Fruit fly (Drosophila melanogaster) whole organism, prepupa: Measurements from ENCODE around the gene CG10486.

Experiments used
- CG10669 ChIP-seq: fragments of 200-800 bp; sonication (Bioruptor generic); optimal IDR thresholded peaks from 3 replicates; lab custom pipeline; 2018; ENCODE audit warnings: missing biosample characterization, mild to moderate bottlenecking, missing genetic modification characterization, moderate library complexity
- CG11902 ChIP-seq: fragments of 200-800 bp; sonication (Bioruptor generic); optimal IDR thresholded peaks from 3 replicates; lab custom pipeline; 2016; ENCODE audit warnings: missing biosample characterization, missing genetic modification characterization
- CG16779 ChIP-seq: fragments of 200-800 bp; sonication (Bioruptor generic); optimal IDR thresholded peaks from 3 replicates; lab custom pipeline; 2017; ENCODE audit warnings: missing biosample characterization, mild to moderate bottlenecking, missing genetic modification characterization
- CG3032 ChIP-seq: fragments of 200-800 bp; optimal IDR thresholded peaks from 2 replicates; lab custom pipeline; 2019; ENCODE audit warnings: missing biosample characterization, mild to moderate bottlenecking, missing genetic modification characterization, moderate library complexity
- CG32006 ChIP-seq: fragments of 200-800 bp; sonication (Bioruptor generic); optimal IDR thresholded peaks from 3 replicates; lab custom pipeline; 2017; ENCODE audit warnings: missing biosample characterization, mild to moderate bottlenecking, missing genetic modification characterization
- CG34406 ChIP-seq: fragments of 200-800 bp; sonication (Bioruptor generic); optimal IDR thresholded peaks from 3 replicates; lab custom pipeline; 2016; ENCODE audit warnings: missing biosample characterization, missing genetic modification characterization
- CG4318 ChIP-seq: fragments of 200-800 bp; sonication (Bioruptor generic); optimal IDR thresholded peaks from 3 replicates; lab custom pipeline; 2017; ENCODE audit warnings: missing biosample characterization, mild to moderate bottlenecking, missing genetic modification characterization
- CG6792 ChIP-seq: fragments of 200-800 bp; sonication (Bioruptor generic); optimal IDR thresholded peaks from 3 replicates; lab custom pipeline; 2016; ENCODE audit warnings: missing biosample characterization, missing genetic modification characterization
- CG6854 ChIP-seq: fragments of 200-800 bp; sonication (Bioruptor generic); optimal IDR thresholded peaks from 2 replicates; lab custom pipeline; 2017; ENCODE audit warnings: missing biosample characterization, mild to moderate bottlenecking, missing genetic modification characterization
- CG8119 ChIP-seq: fragments of 200-800 bp; sonication (Bioruptor generic); IDR thresholded peaks from 3 replicates; pipeline ENCODE4 v1.3.6; 2022; ENCODE audit warnings: missing biosample characterization, missing genetic modification characterization
- CG8319 ChIP-seq: fragments of 200-800 bp; sonication (Bioruptor generic); optimal IDR thresholded peaks from 3 replicates; lab custom pipeline; 2016; ENCODE audit warnings: missing biosample characterization, missing genetic modification characterization
- CG8632 ChIP-seq: fragments of 200-800 bp; sonication (Bioruptor generic); optimal IDR thresholded peaks from 3 replicates; lab custom pipeline; 2016; ENCODE audit warnings: missing biosample characterization, missing genetic modification characterization
- CG9139 ChIP-seq: fragments of 200-800 bp; sonication (Bioruptor generic); optimal IDR thresholded peaks from 3 replicates; lab custom pipeline; 2017; ENCODE audit warnings: missing biosample characterization, mild to moderate bottlenecking, missing genetic modification characterization
- Eip93F ChIP-seq: fragments of 200-800 bp; sonication (Bioruptor generic); optimal IDR thresholded peaks from 2 replicates; lab custom pipeline; 2016; ENCODE audit warnings: missing biosample characterization, mild to moderate bottlenecking, missing genetic modification characterization
- Ets21C ChIP-seq: fragments of 200-800 bp; sonication (Bioruptor generic); optimal IDR thresholded peaks from 3 replicates; lab custom pipeline; 2016; ENCODE audit warnings: missing biosample characterization, missing genetic modification characterization
- Ets96B ChIP-seq: fragments of 200-800 bp; optimal IDR thresholded peaks from 2 replicates; lab custom pipeline; 2019; ENCODE audit warnings: missing biosample characterization, mild to moderate bottlenecking, missing genetic modification characterization, moderate library complexity
- Gug ChIP-seq: fragments of 200-800 bp; sonication (Bioruptor generic); IDR thresholded peaks from 2 replicates; pipeline ENCODE4 v1.3.6; 2022; ENCODE audit warnings: missing biosample characterization, missing genetic modification characterization
- Hr38 ChIP-seq: sonication (Bioruptor generic); optimal IDR thresholded peaks from 2 replicates; lab custom pipeline; 2016; ENCODE audit warnings: missing biosample characterization, missing genetic modification characterization
- Lpt ChIP-seq: fragments of 200-800 bp; sonication (Bioruptor generic); optimal IDR thresholded peaks from 3 replicates; lab custom pipeline; 2016; ENCODE audit warnings: missing biosample characterization, missing genetic modification characterization
- OdsH ChIP-seq: fragments of 200-800 bp; sonication (Bioruptor generic); optimal IDR thresholded peaks from 3 replicates; lab custom pipeline; 2016; ENCODE audit warnings: missing biosample characterization, missing genetic modification characterization
- Smox ChIP-seq: fragments of 200-800 bp; sonication (Bioruptor generic); optimal IDR thresholded peaks from 3 replicates; lab custom pipeline; 2016; ENCODE audit warnings: missing biosample characterization, missing genetic modification characterization
- Sox102F ChIP-seq: fragments of 200-800 bp; sonication (Bioruptor generic); optimal IDR thresholded peaks from 2 replicates; lab custom pipeline; 2016; ENCODE audit warnings: missing biosample characterization, mild to moderate bottlenecking, missing genetic modification characterization
- Sox14 ChIP-seq: fragments of 200-800 bp; sonication (Bioruptor generic); optimal IDR thresholded peaks from 3 replicates; lab custom pipeline; 2016; ENCODE audit warnings: missing biosample characterization, missing genetic modification characterization
- Sox15 ChIP-seq: fragments of 200-800 bp; sonication (Bioruptor generic); optimal IDR thresholded peaks from 3 replicates; lab custom pipeline; 2016; ENCODE audit warnings: missing biosample characterization, missing genetic modification characterization
- achi ChIP-seq: fragments of 200-800 bp; sonication (Bioruptor generic); optimal IDR thresholded peaks from 3 replicates; lab custom pipeline; 2016; ENCODE audit warnings: missing biosample characterization, missing genetic modification characterization
- acj6 ChIP-seq: fragments of 200-800 bp; sonication (Bioruptor generic); optimal IDR thresholded peaks from 3 replicates; lab custom pipeline; 2016; ENCODE audit warnings: missing biosample characterization, missing genetic modification characterization
- cyc ChIP-seq: fragments of 200-800 bp; sonication (Bioruptor generic); optimal IDR thresholded peaks from 3 replicates; lab custom pipeline; 2016; ENCODE audit warnings: missing biosample characterization, missing genetic modification characterization
- dac ChIP-seq: fragments of 200-800 bp; sonication (Bioruptor generic); optimal IDR thresholded peaks from 2 replicates; lab custom pipeline; 2017; ENCODE audit warnings: missing biosample characterization, mild to moderate bottlenecking, missing genetic modification characterization
- dsx ChIP-seq: fragments of 200-800 bp; optimal IDR thresholded peaks from 3 replicates; lab custom pipeline; 2019; ENCODE audit warnings: missing biosample characterization, mild to moderate bottlenecking, missing genetic modification characterization, moderate library complexity; ENCODE audit not compliant: poor library complexity, severe bottlenecking
- eg ChIP-seq: fragments of 200-800 bp; sonication (Bioruptor generic); IDR thresholded peaks from 3 replicates; pipeline ENCODE4 v1.3.6; 2022; ENCODE audit warnings: missing biosample characterization, missing genetic modification characterization
- fkh ChIP-seq: fragments of 200-800 bp; sonication (Bioruptor generic); optimal IDR thresholded peaks from 3 replicates; lab custom pipeline; 2017; ENCODE audit warnings: missing biosample characterization, mild to moderate bottlenecking, missing genetic modification characterization, moderate library complexity
- lz ChIP-seq: fragments of 200-800 bp; sonication (Bioruptor generic); optimal IDR thresholded peaks from 3 replicates; lab custom pipeline; 2016; ENCODE audit warnings: missing biosample characterization, missing genetic modification characterization
- net ChIP-seq: fragments of 200-800 bp; sonication (Bioruptor generic); optimal IDR thresholded peaks from 3 replicates; lab custom pipeline; 2016; ENCODE audit warnings: missing biosample characterization, missing genetic modification characterization
- pdm3 ChIP-seq: fragments of 200-800 bp; sonication (Bioruptor generic); optimal IDR thresholded peaks from 3 replicates; lab custom pipeline; 2016; ENCODE audit warnings: missing biosample characterization, missing genetic modification characterization
- salr ChIP-seq, 2 experiments: fragments of 200-800 bp; sonication (Bioruptor generic); optimal IDR thresholded peaks; 3 replicates each; lab custom pipeline; 2016 to 2018; ENCODE audit warnings: missing biosample characterization in 2 of 2, missing genetic modification characterization in 2 of 2, mild to moderate bottlenecking in 1 of 2
- ss ChIP-seq, 2 experiments: fragments of 200-800 bp; sonication (Bioruptor generic); optimal IDR thresholded peaks; 2 replicates in 1 of 2; 3 replicates in 1 of 2; lab custom pipeline; 2017 to 2018; ENCODE audit warnings: mild to moderate bottlenecking in 2 of 2, missing biosample characterization in 2 of 2, missing genetic modification characterization in 2 of 2, moderate library complexity in 1 of 2
- svp ChIP-seq: fragments of 200-800 bp; sonication (Bioruptor generic); peaks from one replicate; lab custom pipeline; 2016; ENCODE audit warnings: missing biosample characterization, missing genetic modification characterization

The CG10486 gene

dm6 chr3L:5897228-5897688, 9.2 kb downstream of the CG10486 start, which contains the start of the genes PolE2 and CG5592:
Gene PolE2, minus strand, starts transcription at chr3L:5897435.
Gene CG5592, plus strand, starts transcription at chr3L:5897638.
- TF ChIP-seq Hr38 (GFP tag; lab: Kevin White, UChicago) (no peak), Lpt (GFP tag; lab: Kevin White, UChicago) (no peak)

- TF ChIP-seq achi (GFP tag; lab: Kevin White, UChicago): no peak
- TF ChIP-seq Sox14 (GFP tag; lab: Kevin White, UChicago): no peak
- TF ChIP-seq CG4318 (GFP tag; lab: Kevin White, UChicago): no peak
These were observed 13.4 kb downstream of the CG10486 start for dm6 chr3L:5893063-5893462.

- TF ChIP-seq Sox102F (GFP tag; lab: Kevin White, UChicago): no peak
These were observed 14.7 kb downstream of the CG10486 start for dm6 chr3L:5891812-5892211.

- no peak for TF ChIP-seq Ets96B
- no peak for TF ChIP-seq CG8632
- TF ChIP-seq CG16779 (tag; lab: Kevin White, UChicago): no peak
- TF ChIP-seq CG3032 (tag; lab: Kevin White, UChicago): no peak
- TF ChIP-seq dsx: no peak
- TF ChIP-seq CG10669 (GFP tag; lab: Kevin White, UChicago): no peak
- no peak for TF ChIP-seq eg (GFP tag; lab: Robert Waterston, UW)
- no peak for TF ChIP-seq CG6854 (GFP tag; lab: Kevin White, UChicago)
These were observed 15.4 kb downstream of the CG10486 start for dm6 chr3L:5891114-5891513.

DNA sequence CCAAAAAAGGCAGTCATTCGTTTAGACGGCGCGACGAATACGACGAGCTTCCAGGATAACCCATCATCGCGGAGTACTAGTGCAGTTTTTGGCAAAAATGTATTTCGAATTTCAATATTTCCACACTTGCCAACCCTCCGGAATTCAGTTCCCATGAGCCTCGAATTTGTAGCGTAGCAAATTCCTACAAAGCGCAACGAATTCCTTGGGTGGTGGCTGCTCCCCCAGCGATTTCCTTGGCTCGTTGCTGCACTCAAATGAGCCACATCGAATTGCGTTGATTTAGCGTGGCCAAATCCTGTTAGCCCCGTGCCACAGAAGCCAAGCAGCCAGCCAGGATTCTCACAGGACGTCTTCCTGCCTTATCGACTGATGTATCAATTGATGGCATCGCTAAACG, 21.8 kb downstream of the CG10486 start:
- TF ChIP-seq Sox15 (no peak), net (GFP tag; lab: Kevin White, UChicago) (no peak), OdsH (no peak), Sox14 (GFP tag; lab: Kevin White, UChicago) (no peak), Gug (GFP tag; lab: Robert Waterston, UW) (no peak), Eip93F (no peak), acj6 (GFP tag; lab: Kevin White, UChicago) (no peak), CG8119 (no peak), Ets21C (GFP tag; lab: Kevin White, UChicago) (no peak), CG9139 (GFP tag; lab: Kevin White, UChicago) (no peak), dac (GFP tag; lab: Kevin White, UChicago) (no peak), CG11902 (GFP tag; lab: Kevin White, UChicago) (no peak), CG34406 (no peak), CG6792 (no peak), salr (GFP tag; optimal IDR thresholded peaks at IDR 0.05; lab: Kevin White, UChicago) (no peak), CG10669 (GFP tag; lab: Kevin White, UChicago) (no peak), dsx (no peak), lz (GFP tag; lab: Kevin White, UChicago) (no peak), CG4318 (GFP tag; lab: Kevin White, UChicago) (no peak), Sox102F (GFP tag; lab: Kevin White, UChicago) (no peak)

DNA sequence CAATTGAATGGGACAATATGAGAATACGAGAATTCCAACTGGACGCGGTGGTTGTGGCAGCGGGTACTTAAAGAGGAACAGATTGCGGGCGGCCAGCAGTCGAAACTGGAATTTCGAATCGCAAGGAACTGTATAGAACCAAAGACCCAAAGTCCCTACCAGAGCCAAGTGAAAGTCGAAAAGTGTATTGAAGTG, 24.4 kb downstream of the CG10486 start, which contains the start of gene CG13287:
Gene CG13287, plus strand, starts transcription at position 96 of the 195 bp plus-strand sequence.
- TF ChIP-seq Gug (GFP tag; lab: Robert Waterston, UW) (no peak), svp (GFP tag; lab: Kevin White, UChicago) (no peak), cyc (GFP tag; lab: Kevin White, UChicago) (no peak), CG8319 (GFP tag; lab: Kevin White, UChicago) (no peak), pdm3 (GFP tag; lab: Kevin White, UChicago) (no peak), fkh (no peak), CG32006 (GFP tag; lab: Kevin White, UChicago) (no peak), CG8632 (no peak), Smox (GFP tag; lab: Kevin White, UChicago) (no peak), ss (GFP tag; optimal IDR thresholded peaks at IDR 0.05; lab: Kevin White, UChicago) (no peak)
- TF ChIP-seq, all 60 proteins: peak for 0
